Worm (Caenorhabditis elegans) whole organism, young adult: ENCODE data around the gene srd-7.

Source experiments
- B0261.1 ChIP-seq: sonication (generic microtip); optimal IDR thresholded peaks from 2 replicates; lab custom pipeline; 2016; ENCODE audit warnings: mild to moderate bottlenecking, missing genetic modification characterization, moderate library complexity, missing compliant biosample characterization
- B0336.3 ChIP-seq: fragments of 200-800 bp; sonication (Bioruptor generic); IDR thresholded peaks from 2 replicates; pipeline ENCODE4 v1.3.6; 2022; ENCODE audit warnings: missing genetic modification characterization, missing compliant biosample characterization
- C17E4.6 ChIP-seq: fragments of 200-800 bp; sonication (Bioruptor generic); IDR thresholded peaks from 2 replicates; pipeline ENCODE4 v1.3.6; 2022; ENCODE audit warnings: missing genetic modification reagents, missing genetic modification characterization, missing compliant biosample characterization
- F10E7.11 ChIP-seq: sonication (generic microtip); optimal IDR thresholded peaks from 2 replicates; lab custom pipeline; 2017; ENCODE audit warnings: mild to moderate bottlenecking, missing genetic modification characterization, moderate library complexity, missing compliant biosample characterization
- F49E8.2 ChIP-seq: sonication (generic microtip); optimal IDR thresholded peaks from 3 replicates; lab custom pipeline; 2017; ENCODE audit warnings: missing genetic modification characterization, mild to moderate bottlenecking, missing compliant biosample characterization, antibody characterized with exemption, moderate library complexity; ENCODE audit not compliant: insufficient read depth
- K12H6.12 ChIP-seq: fragments of 200-800 bp; sonication (Bioruptor generic); optimal IDR thresholded peaks from 2 replicates; lab custom pipeline; 2018; ENCODE audit warnings: mild to moderate bottlenecking, missing genetic modification characterization, missing compliant biosample characterization
- T26A5.8 ChIP-seq: sonication (generic microtip); optimal IDR thresholded peaks from 2 replicates; lab custom pipeline; 2016; ENCODE audit warnings: missing genetic modification characterization, missing compliant biosample characterization
- Y53G8AR.9 ChIP-seq: fragments of 200-800 bp; sonication (Bioruptor generic); conservative IDR thresholded peaks from 2 replicates; pipeline ENCODE4 v1.3.6; 2022; ENCODE audit warnings: missing genetic modification reagents, missing genetic modification characterization, missing compliant biosample characterization
- Y56A3A.18 ChIP-seq: fragments of 200-800 bp; sonication (Bioruptor generic); IDR thresholded peaks from 2 replicates; pipeline ENCODE4 v1.3.6; 2022; ENCODE audit warnings: missing genetic modification reagents, missing genetic modification characterization, missing compliant biosample characterization
- Y67H2A.10 ChIP-seq: fragments of 200-800 bp; sonication (Bioruptor generic); conservative IDR thresholded peaks from 2 replicates; pipeline ENCODE4 v1.3.6; 2022; ENCODE audit warnings: missing genetic modification reagents, missing genetic modification characterization, missing compliant biosample characterization
- akir-1 ChIP-seq: fragments of 200-800 bp; sonication (Bioruptor generic); optimal IDR thresholded peaks from 2 replicates; lab custom pipeline; 2018; ENCODE audit warnings: mild to moderate bottlenecking, missing genetic modification characterization, moderate library complexity, missing compliant biosample characterization
- athp-1 ChIP-seq: sonication (generic microtip); optimal IDR thresholded peaks from 2 replicates; lab custom pipeline; 2017; ENCODE audit warnings: mild to moderate bottlenecking, missing genetic modification characterization, missing compliant biosample characterization
- attf-3 ChIP-seq: fragments of 200-800 bp; sonication (Bioruptor generic); conservative IDR thresholded peaks from 2 replicates; pipeline ENCODE4 v1.3.6; 2022; ENCODE audit warnings: missing genetic modification reagents, missing genetic modification characterization, missing compliant biosample characterization
- bed-1 ChIP-seq: fragments of 200-800 bp; sonication (Bioruptor generic); IDR thresholded peaks from 2 replicates; pipeline ENCODE4 v1.3.6; 2022; ENCODE audit warnings: missing genetic modification reagents, missing genetic modification characterization, missing compliant biosample characterization
- ceh-27 ChIP-seq: fragments of 200-800 bp; sonication (Bioruptor generic); optimal IDR thresholded peaks from 2 replicates; lab custom pipeline; 2018; ENCODE audit warnings: mild to moderate bottlenecking, missing genetic modification characterization, moderate library complexity, missing compliant biosample characterization
- chd-7 ChIP-seq: sonication (generic microtip); optimal IDR thresholded peaks from 2 replicates; lab custom pipeline; 2016; ENCODE audit warnings: mild to moderate bottlenecking, missing genetic modification characterization, moderate library complexity, missing compliant biosample characterization
- die-1 ChIP-seq: sonication (generic microtip); optimal IDR thresholded peaks from 2 replicates; lab custom pipeline; 2016; ENCODE audit warnings: missing genotype, mild to moderate bottlenecking, missing genetic modification characterization, missing compliant biosample characterization
- ekl-4 ChIP-seq: fragments of 200-800 bp; sonication (Bioruptor generic); IDR thresholded peaks from 2 replicates; pipeline ENCODE4 v1.3.6; 2022; ENCODE audit warnings: missing genetic modification reagents, missing genetic modification characterization, missing compliant biosample characterization
- ets-4 ChIP-seq: fragments of 200-800 bp; sonication (Bioruptor generic); optimal IDR thresholded peaks from 2 replicates; lab custom pipeline; 2018; ENCODE audit warnings: mild to moderate bottlenecking, missing genetic modification characterization, missing compliant biosample characterization
- gei-17 ChIP-seq: fragments of 200-800 bp; sonication (Bioruptor generic); optimal IDR thresholded peaks from 2 replicates; lab custom pipeline; 2018; ENCODE audit warnings: mild to moderate bottlenecking, missing genetic modification characterization, missing compliant biosample characterization
- hmg-1.2 ChIP-seq: fragments of 200-800 bp; sonication (Bioruptor generic); IDR thresholded peaks from 2 replicates; pipeline ENCODE4 v1.3.6; 2022; ENCODE audit warnings: missing genetic modification reagents, missing genetic modification characterization, missing compliant biosample characterization
- hrde-1 ChIP-seq: sonication (generic microtip); optimal IDR thresholded peaks from 2 replicates; lab custom pipeline; 2016; ENCODE audit warnings: missing genetic modification characterization, mild to moderate bottlenecking, missing compliant biosample characterization, moderate library complexity, missing genotype, missing genetic modification reagents, borderline replicate concordance
- hsf-1 ChIP-seq: fragments of 200-800 bp; sonication (Bioruptor generic); IDR thresholded peaks from 2 replicates; pipeline ENCODE4 v1.3.6; 2022; ENCODE audit warnings: missing genetic modification reagents, missing genetic modification characterization, missing compliant biosample characterization
- lin-26 ChIP-seq: fragments of 200-800 bp; sonication (Bioruptor generic); IDR thresholded peaks from 2 replicates; pipeline ENCODE4 v1.3.6; 2022; ENCODE audit warnings: missing genetic modification reagents, missing genetic modification characterization, missing compliant biosample characterization
- lin-54 ChIP-seq: fragments of 200-800 bp; sonication (Bioruptor generic); optimal IDR thresholded peaks from 2 replicates; lab custom pipeline; 2018; ENCODE audit warnings: mild to moderate bottlenecking, missing genetic modification characterization, missing compliant biosample characterization
- lsy-27 ChIP-seq: sonication (generic microtip); optimal IDR thresholded peaks from 2 replicates; lab custom pipeline; 2017; ENCODE audit warnings: missing genetic modification characterization, mild to moderate bottlenecking, missing compliant biosample characterization, antibody characterized with exemption, missing genotype, borderline replicate concordance; ENCODE audit not compliant: insufficient read depth
- madf-3 ChIP-seq: fragments of 200-800 bp; sonication (Bioruptor generic); IDR thresholded peaks from 2 replicates; pipeline ENCODE4 v1.3.6; 2022; ENCODE audit warnings: missing genetic modification reagents, missing genetic modification characterization, missing compliant biosample characterization
- madf-6 ChIP-seq: fragments of 200-800 bp; sonication (Bioruptor generic); IDR thresholded peaks from 2 replicates; pipeline ENCODE4 v1.3.6; 2022; ENCODE audit warnings: missing genetic modification reagents, missing genetic modification characterization, missing compliant biosample characterization
- mel-28 ChIP-seq: sonication (generic microtip); optimal IDR thresholded peaks from 2 replicates; lab custom pipeline; 2016; ENCODE audit warnings: borderline replicate concordance, mild to moderate bottlenecking, missing genetic modification characterization, missing compliant biosample characterization
- nhr-120 ChIP-seq: fragments of 200-800 bp; sonication (Bioruptor generic); IDR thresholded peaks from 2 replicates; pipeline ENCODE4 v1.3.6; 2022; ENCODE audit warnings: missing genetic modification characterization, missing compliant biosample characterization
- nhr-90 ChIP-seq: sonication (generic microtip); optimal IDR thresholded peaks from 2 replicates; lab custom pipeline; 2016; ENCODE audit warnings: missing genotype, mild to moderate bottlenecking, missing genetic modification characterization, missing compliant biosample characterization
- pbrm-1 ChIP-seq: fragments of 200-800 bp; sonication (Bioruptor generic); IDR thresholded peaks from 2 replicates; pipeline ENCODE4 v1.3.6; 2022; ENCODE audit warnings: missing genetic modification reagents, missing genetic modification characterization, missing compliant biosample characterization
- tlf-1 ChIP-seq: fragments of 200-800 bp; sonication (Bioruptor generic); optimal IDR thresholded peaks from 2 replicates; lab custom pipeline; 2018; ENCODE audit warnings: mild to moderate bottlenecking, missing genetic modification characterization, missing compliant biosample characterization
- xnd-1 ChIP-seq: sonication (generic microtip); optimal IDR thresholded peaks from 2 replicates; lab custom pipeline; 2016; ENCODE audit warnings: missing genotype, missing genetic modification reagents, missing genetic modification characterization, missing compliant biosample characterization
- zim-3 ChIP-seq: sonication (generic microtip); optimal IDR thresholded peaks from 2 replicates; lab custom pipeline; 2017; ENCODE audit warnings: mild to moderate bottlenecking, missing genetic modification characterization, moderate library complexity, missing compliant biosample characterization
- ztf-22 ChIP-seq: fragments of 200-800 bp; sonication (Bioruptor generic); optimal IDR thresholded peaks from 2 replicates; lab custom pipeline; 2018; ENCODE audit warnings: mild to moderate bottlenecking, missing genetic modification characterization, moderate library complexity, missing compliant biosample characterization
- ztf-25 ChIP-seq: fragments of 200-800 bp; sonication (Bioruptor generic); IDR thresholded peaks from 2 replicates; pipeline ENCODE4 v1.3.6; 2022; ENCODE audit warnings: missing genetic modification reagents, missing genetic modification characterization, missing compliant biosample characterization
- ztf-6 ChIP-seq: fragments of 200-800 bp; sonication (Bioruptor generic); IDR thresholded peaks from 2 replicates; pipeline ENCODE4 v1.3.6; 2022; ENCODE audit warnings: missing genetic modification reagents, missing genetic modification characterization, missing compliant biosample characterization

srd-7 gene

DNA sequence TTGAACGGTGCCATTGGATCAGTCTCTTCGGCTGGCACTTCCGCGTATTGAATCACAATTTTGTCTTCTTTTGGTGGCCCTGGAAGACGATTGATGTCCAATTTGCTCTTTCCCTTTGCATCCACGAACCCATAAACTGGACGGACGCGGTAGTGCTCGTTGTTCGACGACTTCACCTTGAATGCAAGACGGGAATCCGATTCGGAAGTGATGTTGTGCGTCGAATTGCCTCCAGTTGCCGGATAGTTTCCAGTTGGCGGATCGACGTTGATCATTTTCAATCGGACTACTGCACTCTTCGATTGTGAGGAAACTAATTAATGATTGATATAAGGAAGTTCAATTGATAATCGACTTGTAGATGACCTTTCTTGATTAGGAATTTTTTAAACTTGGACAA lies 48.3 kb downstream of the srd-7 start, which contains the start of gene ssp-34:
Gene ssp-34, minus strand, starts transcription at position 275 of the 400 bp plus-strand sequence.
- TF ChIP-seq hrde-1 (tag; lab: Kevin White, UChicago), result no peak
- TF ChIP-seq ztf-22, result no peak
- no peak for TF ChIP-seq ztf-6
- no peak for TF ChIP-seq gei-17
- TF ChIP-seq madf-6 (GFP tag; lab: Robert Waterston, UW), result no peak
- no peak for TF ChIP-seq chd-7
- TF ChIP-seq, all 124 proteins: peak for 0

DNA sequence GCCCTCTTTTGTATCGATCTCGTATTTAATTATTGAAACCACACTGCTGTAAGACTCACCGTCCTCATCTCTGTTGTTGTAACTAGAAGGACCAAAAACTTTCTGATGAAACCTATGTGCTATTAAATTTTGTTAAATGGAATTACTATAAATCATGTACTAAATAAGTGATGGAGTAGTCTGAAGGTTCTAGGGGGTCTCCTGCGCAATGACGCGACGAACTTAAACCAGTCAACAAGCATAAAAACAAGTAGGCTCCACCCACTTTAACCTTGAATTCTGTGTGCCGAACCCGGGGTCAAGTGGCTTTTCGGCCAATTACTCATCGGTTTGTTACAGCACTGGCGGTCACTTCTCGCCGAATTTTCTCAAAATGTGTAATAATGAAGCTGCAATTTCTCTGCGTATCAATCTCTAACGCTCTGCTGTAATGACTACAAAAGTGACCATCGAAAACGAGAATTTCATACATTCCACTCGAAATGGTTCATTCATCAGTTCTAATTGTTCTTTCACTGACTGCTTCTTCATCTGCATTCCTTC lies 49.5 kb downstream of the srd-7 start, which contains the start of gene grl-21:
Gene grl-21, plus strand, starts transcription at position 464 of the 543 bp plus-strand sequence.
- no peak for TF ChIP-seq zim-3 (tag; lab: Kevin White, UChicago)
- no peak for TF ChIP-seq akir-1
- TF ChIP-seq B0336.3, result peak; percentile 82; the same call in 1 of the 2 replicates
- 0 out of 2 replicates have a peak, but pooled peaks have one; percentile 66 for TF ChIP-seq madf-3 (GFP tag; lab: Robert Waterston, UW)
- TF ChIP-seq attf-3 (GFP tag; lab: Robert Waterston, UW), result 0 out of 2 replicates have a peak, but pooled peaks have one; percentile 16
- 0 out of 2 replicates have a peak, but pooled peaks have one; percentile 28 for TF ChIP-seq C17E4.6 (GFP tag; lab: Robert Waterston, UW)
- no peak for TF ChIP-seq nhr-120 (GFP tag; lab: Robert Waterston, UW)
- no peak for TF ChIP-seq bed-1 (GFP tag; lab: Robert Waterston, UW)
- 0 out of 2 replicates have a peak, but pooled peaks have one; percentile 43 for TF ChIP-seq Y53G8AR.9
- no peak for TF ChIP-seq B0261.1
- TF ChIP-seq lin-54 (GFP tag; lab: Kevin White, UChicago), result peak; percentile 21
- peak; percentile 32; the same call in 1 of the 2 replicates for TF ChIP-seq hsf-1 (GFP tag; lab: Robert Waterston, UW)
- 0 out of 2 replicates have a peak, but pooled peaks have one; percentile 11 for TF ChIP-seq hmg-1.2 (GFP tag; lab: Robert Waterston, UW)
- peak; percentile 36 for TF ChIP-seq F49E8.2
- no peak for TF ChIP-seq ets-4 (GFP tag; lab: Kevin White, UChicago)
- TF ChIP-seq tlf-1, result peak; percentile 23
- no peak for TF ChIP-seq nhr-90 (tag; lab: Kevin White, UChicago)
- TF ChIP-seq lsy-27 (tag; lab: Kevin White, UChicago), result no peak
- peak; percentile 39 for TF ChIP-seq T26A5.8 (tag; lab: Kevin White, UChicago)
- peak; percentile 42; the same call in 1 of the 2 replicates for TF ChIP-seq ekl-4
- TF ChIP-seq lin-26, result peak; percentile 50; the same call in 1 of the 2 replicates
- TF ChIP-seq athp-1, result peak; percentile 23
- TF ChIP-seq ceh-27 (GFP tag; lab: Kevin White, UChicago), result no peak
- TF ChIP-seq die-1 (tag; lab: Kevin White, UChicago), result no peak
- TF ChIP-seq Y67H2A.10, result no peak
- TF ChIP-seq mel-28, result peak; percentile 8
- peak; percentile 17 for TF ChIP-seq xnd-1 (tag; lab: Kevin White, UChicago)
- TF ChIP-seq K12H6.12 (tag; lab: Kevin White, UChicago), result no peak
- no peak for TF ChIP-seq ztf-25 (GFP tag; lab: Robert Waterston, UW)
- TF ChIP-seq pbrm-1 (GFP tag; lab: Robert Waterston, UW), result 0 out of 2 replicates have a peak, but pooled peaks have one; percentile 21
- no peak for TF ChIP-seq Y56A3A.18 (GFP tag; lab: Robert Waterston, UW)
- peak; percentile 69 for TF ChIP-seq madf-6 (GFP tag; lab: Robert Waterston, UW)
- TF ChIP-seq F10E7.11, result peak; percentile 12
- TF ChIP-seq hrde-1 (tag; lab: Kevin White, UChicago), result peak; percentile 58
